Worm (Caenorhabditis elegans) whole organism, midembryonic: ENCODE results near the gene best-5.

Experiments used
- T22C8.4 ChIP-seq: fragments of 200-800 bp; sonication (Bioruptor generic); IDR thresholded peaks from 2 replicates; pipeline ENCODE4 v1.3.6; 2022; ENCODE audit warnings: missing genetic modification characterization, missing compliant biosample characterization
- flt-1 ChIP-seq: fragments of 200-800 bp; sonication (Bioruptor generic); IDR thresholded peaks from 2 replicates; pipeline ENCODE4 v1.3.6; 2022; ENCODE audit warnings: missing genetic modification characterization, missing compliant biosample characterization
- klf-2 ChIP-seq: fragments of 200-800 bp; sonication (Bioruptor generic); conservative IDR thresholded peaks from 2 replicates; pipeline ENCODE4 v1.3.6; 2022; ENCODE audit warnings: missing genetic modification reagents, missing genetic modification characterization, missing compliant biosample characterization
- ref-1 ChIP-seq: fragments of 200-800 bp; sonication (Bioruptor generic); conservative IDR thresholded peaks from 2 replicates; pipeline ENCODE4 v1.3.6; 2022; ENCODE audit warnings: missing genetic modification reagents, missing genetic modification characterization, missing compliant biosample characterization
- tab-1 ChIP-seq: fragments of 200-800 bp; sonication (Bioruptor generic); IDR thresholded peaks from 2 replicates; pipeline ENCODE4 v1.3.6; 2022; ENCODE audit warnings: missing genetic modification characterization, missing compliant biosample characterization
- ztf-23 ChIP-seq: fragments of 200-800 bp; sonication (Bioruptor generic); IDR thresholded peaks from 2 replicates; pipeline ENCODE4 v1.3.6; 2022; ENCODE audit warnings: missing genetic modification reagents, missing genetic modification characterization, missing compliant biosample characterization
- ztf-29 ChIP-seq: fragments of 200-800 bp; sonication (Bioruptor generic); IDR thresholded peaks from 2 replicates; pipeline ENCODE4 v1.3.6; 2022; ENCODE audit warnings: missing genetic modification reagents, missing genetic modification characterization, missing compliant biosample characterization

DNA sequence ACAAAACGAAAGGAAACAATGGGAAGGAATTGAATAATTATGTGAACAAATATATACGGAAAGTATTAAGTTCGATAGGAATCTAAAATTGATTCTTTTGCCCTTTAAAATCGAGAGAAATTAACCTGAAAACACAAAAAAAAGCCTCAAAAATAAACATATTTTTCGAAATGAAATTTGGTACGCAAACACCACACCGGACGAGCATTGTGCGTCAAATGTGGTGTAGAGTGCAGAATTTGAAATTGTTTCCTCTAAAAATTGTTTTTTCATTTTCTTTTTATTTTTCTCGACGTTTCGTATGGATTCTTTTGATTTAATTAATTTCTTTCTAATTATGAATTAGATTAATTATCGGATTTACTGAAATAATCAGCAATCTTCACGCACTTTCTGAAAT is 5.3 kb upstream of the best-5 start:
- no peak for TF ChIP-seq tab-1 (GFP tag; lab: Robert Waterston, UW)
- TF ChIP-seq klf-2 (GFP tag; lab: Robert Waterston, UW), result no peak
- TF ChIP-seq T22C8.4 (GFP tag; lab: Robert Waterston, UW), result no peak
- TF ChIP-seq ref-1 (GFP tag; lab: Robert Waterston, UW), result no peak
- no peak for TF ChIP-seq ztf-23
- TF ChIP-seq flt-1 (GFP tag; lab: Robert Waterston, UW), result no peak
- no peak for TF ChIP-seq ztf-29 (GFP tag; lab: Robert Waterston, UW)
